Worm (Caenorhabditis elegans) whole organism, L4 larva: ENCODE measurements around the gene clc-1.

Experiments
- D1046.2 ChIP-seq: fragments of 200-800 bp; sonication (Bioruptor generic); IDR thresholded peaks from 2 replicates; pipeline ENCODE4 v1.3.6; 2022; ENCODE audit warnings: missing genetic modification characterization, missing compliant biosample characterization
- R02D3.7 ChIP-seq: fragments of 150-350 bp; sonication (generic microtip); optimal IDR thresholded peaks from 3 replicates; lab custom pipeline; 2014; ENCODE audit warnings: missing biosample characterization, missing genetic modification characterization
- Y5F2A.4 ChIP-seq: fragments of 200-800 bp; sonication (Bioruptor generic); optimal IDR thresholded peaks from 2 replicates; lab custom pipeline; 2018; ENCODE audit warnings: mild to moderate bottlenecking, missing genetic modification characterization, missing compliant biosample characterization
- Y75B8A.6 ChIP-seq: fragments of 200-800 bp; sonication (Bioruptor generic); IDR thresholded peaks from 2 replicates; pipeline ENCODE4 v1.3.6; 2022; ENCODE audit warnings: missing genetic modification reagents, missing genetic modification characterization, missing compliant biosample characterization
- ZK337.2 ChIP-seq: fragments of 200-800 bp; sonication (Bioruptor generic); IDR thresholded peaks from 2 replicates; pipeline ENCODE4 v1.3.6; 2022; ENCODE audit warnings: missing genetic modification reagents, missing genetic modification characterization, missing compliant biosample characterization
- ZK546.5 ChIP-seq, 2 experiments: sonication (generic microtip); optimal IDR thresholded peaks; 2 replicates each; lab custom pipeline; 2017; ENCODE audit warnings: missing biosample characterization in 2 of 2, missing genetic modification characterization in 2 of 2
- aha-1 ChIP-seq: fragments of 150-350 bp; peaks from one replicate; lab custom pipeline; 2014; ENCODE audit warnings: missing biosample characterization, missing genetic modification characterization
- aly-2 ChIP-seq: sonication (generic microtip); optimal IDR thresholded peaks from 2 replicates; lab custom pipeline; 2018; ENCODE audit warnings: missing biosample characterization, missing genetic modification characterization
- ama-1 ChIP-seq: fragments of 150-350 bp; optimal IDR thresholded peaks from 2 replicates; lab custom pipeline; 2014; ENCODE audit warnings: inconsistent platforms, mixed read lengths
- ceh-82 ChIP-seq: sonication (generic microtip); optimal IDR thresholded peaks from 2 replicates; lab custom pipeline; 2017; ENCODE audit warnings: missing biosample characterization, missing genetic modification characterization
- daf-12 ChIP-seq: fragments of 150-350 bp; optimal IDR thresholded peaks from 2 replicates; lab custom pipeline; 2014; ENCODE audit warnings: missing biosample characterization, missing genetic modification reagents, missing genetic modification characterization
- daf-16 ChIP-seq, 3 experiments: sonication (generic microtip); optimal IDR thresholded peaks; 2 replicates each; lab custom pipeline; 2016 to 2017; ENCODE audit warnings: missing genetic modification characterization in 3 of 3, missing genetic modification reagents in 3 of 3, mild to moderate bottlenecking in 2 of 3, missing compliant biosample characterization in 2 of 3, missing biosample characterization in 1 of 3, moderate library complexity in 1 of 3
- dmd-6 ChIP-seq: fragments of 200-800 bp; sonication (Bioruptor generic); IDR thresholded peaks from 2 replicates; pipeline ENCODE4 v1.3.6; 2022; ENCODE audit warnings: missing genetic modification reagents, missing genetic modification characterization, missing compliant biosample characterization
- dmd-8 ChIP-seq: fragments of 200-800 bp; sonication (Bioruptor generic); IDR thresholded peaks from 2 replicates; pipeline ENCODE4 v1.3.6; 2022; ENCODE audit warnings: missing genetic modification characterization, missing compliant biosample characterization
- dmd-9 ChIP-seq: fragments of 200-800 bp; sonication (Bioruptor generic); IDR thresholded peaks from 2 replicates; pipeline ENCODE4 v1.3.6; 2022; ENCODE audit warnings: missing genetic modification reagents, missing genetic modification characterization, missing compliant biosample characterization
- dve-1 ChIP-seq: sonication (generic microtip); optimal IDR thresholded peaks from 2 replicates; lab custom pipeline; 2017; ENCODE audit warnings: antibody characterized with exemption, mild to moderate bottlenecking, missing genetic modification characterization, missing compliant biosample characterization; ENCODE audit not compliant: insufficient read depth
- egl-27 ChIP-seq: sonication (generic microtip); optimal IDR thresholded peaks from 3 replicates; lab custom pipeline; 2017; ENCODE audit warnings: missing biosample characterization, missing genetic modification reagents, missing genetic modification characterization
- gei-8 ChIP-seq: fragments of 200-800 bp; sonication (Bioruptor generic); optimal IDR thresholded peaks from 2 replicates; lab custom pipeline; 2018; ENCODE audit warnings: mild to moderate bottlenecking, missing genetic modification characterization, missing compliant biosample characterization
- lin-29 ChIP-seq: fragments of 200-800 bp; sonication (Bioruptor generic); IDR thresholded peaks from 2 replicates; pipeline ENCODE4 v1.3.6; 2022; ENCODE audit warnings: missing genetic modification reagents, missing genetic modification characterization, missing compliant biosample characterization
- madf-5 ChIP-seq, 2 experiments: fragments of 200-800 bp; sonication (Bioruptor generic); IDR thresholded peaks; 2 replicates each; pipeline ENCODE4 v1.3.6; 2022; ENCODE audit warnings: missing compliant biosample characterization in 2 of 2, missing genetic modification characterization in 2 of 2
- mdt-29 ChIP-seq: fragments of 200-800 bp; sonication (Bioruptor generic); IDR thresholded peaks from 2 replicates; pipeline ENCODE4 v1.3.6; 2022; ENCODE audit warnings: missing genetic modification reagents, missing genetic modification characterization, missing compliant biosample characterization
- mes-2 ChIP-seq: sonication (generic microtip); optimal IDR thresholded peaks from 2 replicates; lab custom pipeline; 2016; ENCODE audit warnings: missing genotype, mild to moderate bottlenecking, missing genetic modification characterization, missing compliant biosample characterization; ENCODE audit not compliant: poor library complexity, severe bottlenecking
- mxl-2 ChIP-seq: fragments of 200-800 bp; sonication (Bioruptor generic); conservative IDR thresholded peaks from 2 replicates; pipeline ENCODE4 v1.3.6; 2022; ENCODE audit warnings: missing genetic modification reagents, missing genetic modification characterization, missing compliant biosample characterization
- nhr-10 ChIP-seq: fragments of 150-350 bp; optimal IDR thresholded peaks from 2 replicates; lab custom pipeline; 2014; ENCODE audit warnings: missing biosample characterization, missing genetic modification characterization
- nhr-102 ChIP-seq: sonication (generic microtip); optimal IDR thresholded peaks from 2 replicates; lab custom pipeline; 2016; ENCODE audit warnings: mild to moderate bottlenecking, missing genetic modification characterization, moderate library complexity, missing compliant biosample characterization
- nhr-237 ChIP-seq: sonication (generic microtip); optimal IDR thresholded peaks from 2 replicates; lab custom pipeline; 2017; ENCODE audit warnings: missing biosample characterization, missing genetic modification characterization
- nhr-28 ChIP-seq: fragments of 150-350 bp; optimal IDR thresholded peaks from 2 replicates; lab custom pipeline; 2014; ENCODE audit warnings: missing biosample characterization, missing genetic modification characterization
- nhr-48 ChIP-seq: sonication (generic microtip); optimal IDR thresholded peaks from 2 replicates; lab custom pipeline; 2016; ENCODE audit warnings: mild to moderate bottlenecking, missing genetic modification characterization, missing compliant biosample characterization
- pqm-1 ChIP-seq: sonication (generic microtip); optimal IDR thresholded peaks from 2 replicates; lab custom pipeline; 2017; ENCODE audit warnings: missing biosample characterization, missing genetic modification characterization
- saeg-2 ChIP-seq: fragments of 200-800 bp; sonication (Bioruptor generic); IDR thresholded peaks from 2 replicates; pipeline ENCODE4 v1.3.6; 2022; ENCODE audit warnings: missing genetic modification reagents, missing genetic modification characterization, missing compliant biosample characterization
- spr-3 ChIP-seq: fragments of 200-800 bp; sonication (Bioruptor generic); optimal IDR thresholded peaks from 2 replicates; lab custom pipeline; 2018; ENCODE audit warnings: mild to moderate bottlenecking, missing genetic modification characterization, missing compliant biosample characterization
- unc-62 ChIP-seq, 3 experiments: fragments of 150-350 bp in 1 of 3; sonication (generic microtip); optimal IDR thresholded peaks in 2 of 3; peaks in 1 of 3; 1 replicate in 1 of 3; 2 replicates in 2 of 3; lab custom pipeline; 2014 to 2017; ENCODE audit warnings: missing biosample characterization in 3 of 3, missing genetic modification characterization in 3 of 3, missing genetic modification reagents in 3 of 3, missing genotype in 1 of 3
- zfp-3 ChIP-seq: fragments of 200-800 bp; sonication (Bioruptor generic); conservative IDR thresholded peaks from 2 replicates; pipeline ENCODE4 v1.3.6; 2022; ENCODE audit warnings: missing genetic modification reagents, missing genetic modification characterization, missing compliant biosample characterization
- zip-2 ChIP-seq: fragments of 150-350 bp; optimal IDR thresholded peaks from 2 replicates; lab custom pipeline; 2014; ENCODE audit warnings: missing biosample characterization, missing genetic modification characterization
- ztf-7 ChIP-seq: fragments of 150-350 bp; optimal IDR thresholded peaks from 2 replicates; lab custom pipeline; 2014; ENCODE audit warnings: missing biosample characterization, missing genetic modification characterization

clc-1 gene

DNA sequence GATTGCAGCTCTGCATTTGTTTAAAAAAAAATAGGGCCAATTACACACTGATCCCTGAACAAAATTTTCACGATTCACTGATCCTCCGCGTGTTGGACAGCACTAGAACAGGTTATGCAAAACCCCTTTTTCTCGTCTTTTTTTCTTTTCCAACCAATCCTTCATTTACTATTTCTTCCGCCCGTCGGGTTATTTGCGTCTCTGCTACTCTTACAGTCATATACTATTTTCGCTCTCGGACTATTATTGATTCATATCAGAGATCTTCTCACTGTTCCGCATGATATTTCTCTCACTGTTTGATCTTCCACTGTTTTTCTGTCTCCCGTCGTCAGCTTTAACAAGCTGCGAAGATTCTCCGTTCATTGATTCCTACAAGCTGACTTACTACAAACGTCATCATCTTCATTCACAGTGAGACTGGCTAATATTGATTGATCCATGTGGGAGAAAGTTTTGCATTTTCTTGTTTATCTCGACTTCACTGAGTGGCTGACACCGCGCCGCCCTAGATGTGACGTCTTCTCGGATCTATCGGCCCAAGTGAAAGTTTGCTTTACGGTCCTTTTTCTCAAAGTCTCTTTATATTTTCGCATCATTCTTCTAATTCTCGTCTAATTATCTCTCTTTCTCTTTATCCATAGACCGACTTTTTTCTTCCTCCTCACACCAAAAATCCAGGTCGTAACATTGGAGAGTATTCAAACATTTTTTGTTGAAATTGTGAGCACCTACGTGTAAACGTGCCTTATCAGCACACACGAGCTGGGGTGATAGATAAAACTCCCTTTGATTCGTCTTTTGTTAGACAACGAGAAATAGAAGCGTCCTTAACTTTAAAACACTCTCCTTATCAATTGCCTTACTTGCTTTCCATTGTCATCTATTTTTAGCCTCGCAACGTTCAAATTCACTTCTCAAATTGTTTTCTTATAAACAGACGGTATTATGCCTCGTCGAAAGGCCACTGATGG, 10.8 kb upstream of the clc-1 start (continued):
- no peak for TF ChIP-seq Y5F2A.4 (GFP tag; lab: Kevin White, UChicago)
- no peak for TF ChIP-seq D1046.2 (GFP tag; lab: Robert Waterston, UW)
- TF ChIP-seq daf-16 (GFP tag; optimal IDR thresholded peaks at IDR 0.05; lab: Kevin White, UChicago) = no peak
- peak; percentile 85 for TF ChIP-seq daf-16 (tag; optimal IDR thresholded peaks at IDR 0.05; lab: Kevin White, UChicago)
- TF ChIP-seq aha-1 = peak; percentile 74
- TF ChIP-seq dve-1 (tag; lab: Kevin White, UChicago) = peak; percentile 39
- TF ChIP-seq gei-8 (GFP tag; lab: Kevin White, UChicago) = no peak
- TF ChIP-seq mxl-2 (GFP tag; lab: Robert Waterston, UW) = no peak
- no peak for TF ChIP-seq ama-1
- TF ChIP-seq daf-12 (tag; lab: Kevin White, UChicago) = no peak
- no peak for TF ChIP-seq nhr-102
- peak; percentile 54 for TF ChIP-seq dmd-6 (GFP tag; lab: Robert Waterston, UW)
- TF ChIP-seq nhr-237 (tag; lab: Kevin White, UChicago) = no peak
- peak; percentile 42 for TF ChIP-seq nhr-48
- peak; percentile 49 for TF ChIP-seq mes-2 (tag; lab: Kevin White, UChicago)
- TF ChIP-seq saeg-2 (GFP tag; lab: Robert Waterston, UW) = no peak
- peak; percentile 3 for TF ChIP-seq nhr-28 (tag; lab: Kevin White, UChicago)
- TF ChIP-seq ceh-82 (tag; lab: Kevin White, UChicago) = no peak
- TF ChIP-seq zip-2 (tag; lab: Kevin White, UChicago) = no peak
- no peak for TF ChIP-seq dmd-8 (GFP tag; lab: Robert Waterston, UW)
- no peak for TF ChIP-seq nhr-10 (tag; lab: Kevin White, UChicago)

DNA sequence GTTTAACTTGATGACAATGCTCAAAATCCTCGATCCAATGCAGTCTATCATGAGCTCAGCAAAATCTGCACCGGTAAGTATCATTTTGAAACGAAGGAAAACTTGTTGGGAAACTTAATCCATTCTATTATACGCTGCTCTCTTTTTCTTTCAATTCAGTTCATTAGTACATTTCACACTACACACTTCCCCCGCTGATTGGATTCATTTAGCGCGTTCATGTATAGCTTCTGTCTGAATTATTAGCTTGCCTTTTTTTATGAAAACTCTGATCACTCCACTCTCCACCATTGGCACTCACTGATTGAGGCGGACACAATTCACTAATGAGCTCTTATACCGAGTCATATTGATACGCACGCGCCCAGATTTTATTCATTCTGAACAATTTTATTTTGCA, 9.0 kb upstream of the clc-1 start:
- no peak for TF ChIP-seq mdt-29 (GFP tag; lab: Robert Waterston, UW)
- peak in 1 of 2 experiments; percentile 50 for TF ChIP-seq unc-62 (GFP tag; optimal IDR thresholded peaks at IDR 0.05 in 1 of 2; lab: Kevin White, UChicago)
- TF ChIP-seq unc-62 (tag; optimal IDR thresholded peaks at IDR 0.05; lab: Kevin White, UChicago) = no peak

DNA sequence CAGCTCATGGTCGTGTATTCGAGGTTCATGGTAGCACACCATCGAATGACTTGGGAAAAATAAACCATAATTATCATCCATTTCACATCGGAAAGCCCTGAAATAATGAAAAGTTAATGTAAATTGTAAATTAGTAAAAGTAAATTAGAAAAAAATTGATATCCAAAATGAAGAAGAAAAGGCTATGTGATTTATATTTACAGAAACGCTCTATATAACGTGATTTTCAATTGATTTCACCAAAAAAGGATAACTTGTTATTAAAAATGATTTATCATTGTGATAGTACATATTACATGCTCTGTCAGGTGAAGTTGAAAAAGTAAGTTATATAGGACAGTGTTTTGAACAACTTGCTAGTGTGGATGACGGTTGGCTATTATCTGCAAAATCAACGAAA, 4.5 kb upstream of the clc-1 start, which contains the start of gene C09F12.3:
C09F12.3 (minus strand) TSS at position 101 of the 400 bp plus-strand sequence.
- TF ChIP-seq lin-29 (GFP tag; lab: Robert Waterston, UW) = no peak
- no peak for TF ChIP-seq ZK546.5 (tag; optimal IDR thresholded peaks at IDR 0.05; lab: Kevin White, UChicago)
- TF ChIP-seq zip-2 (tag; lab: Kevin White, UChicago) = no peak
- TF ChIP-seq dmd-9 (GFP tag; lab: Robert Waterston, UW) = no peak
- TF ChIP-seq ztf-7 (tag; lab: Kevin White, UChicago) = no peak
- TF ChIP-seq mxl-2 (GFP tag; lab: Robert Waterston, UW) = no peak
- TF ChIP-seq ama-1 = no peak
- TF ChIP-seq spr-3 (GFP tag; lab: Kevin White, UChicago) = no peak
- no peak for TF ChIP-seq aly-2
- TF ChIP-seq Y75B8A.6 (GFP tag; lab: Robert Waterston, UW) = no peak
- TF ChIP-seq zfp-3 (GFP tag; lab: Robert Waterston, UW) = no peak
- no peak for TF ChIP-seq egl-27 (tag; lab: Kevin White, UChicago)
- TF ChIP-seq madf-5 (GFP tag; IDR thresholded peaks at IDR 0.05; lab: Robert Waterston, UW) = no peak
- TF ChIP-seq pqm-1 = no peak
- TF ChIP-seq R02D3.7 (tag; lab: Kevin White, UChicago) = no peak
- TF ChIP-seq ZK337.2 = no peak
